Fruit fly (Drosophila melanogaster): ENCODE measurements around the gene CG14958.

dm6 chr3L:3164951-3165350 lies 24.8 kb upstream of the CG14958 start, which contains the start of gene CG32280:
- TF ChIP-seq CG7045 (GFP tag; optimal IDR thresholded peaks at IDR 0.05) (no peak), Hr96 (GFP tag; optimal IDR thresholded peaks at IDR 0.05) (no peak), cic (GFP tag; optimal IDR thresholded peaks at IDR 0.05) (peak; percentile 17), ovo (GFP tag; optimal IDR thresholded peaks at IDR 0.05) (peak; percentile 39), bab1 (GFP tag; optimal IDR thresholded peaks at IDR 0.05) (peak; percentile 60), CG5204 (GFP tag; optimal IDR thresholded peaks at IDR 0.05) (no peak), CG11617 (GFP tag; optimal IDR thresholded peaks at IDR 0.05) (peak; percentile 19), CG1620 (GFP tag; optimal IDR thresholded peaks at IDR 0.05) (no peak), kay (GFP tag; ENCODE audit: borderline replicate concordance) (no peak), pad (GFP tag; optimal IDR thresholded peaks at IDR 0.05) (no peak), Crg-1 (GFP tag; optimal IDR thresholded peaks at IDR 0.05) (peak; percentile 57), CG14711 (tag; optimal IDR thresholded peaks at IDR 0.05) (no peak), tj (GFP tag; optimal IDR thresholded peaks at IDR 0.05) (no peak)

Measured in whole organism, adult.